Worm (Caenorhabditis elegans) whole organism, mixed stage, embryonic: Measurements from ENCODE around the gene F33G12.7.
A peak's percentile ranks its signal among the peaks of the same experiment; 100 is the strongest.

Source experiments
- M03D4.4 ChIP-seq: sonication (generic microtip); optimal IDR thresholded peaks from 2 replicates; lab custom pipeline; 2017; ENCODE audit warnings: mild to moderate bottlenecking, missing genetic modification characterization, missing compliant biosample characterization
- bed-3 ChIP-seq: fragments of 200-800 bp; sonication (Bioruptor generic); optimal IDR thresholded peaks from 3 replicates; lab custom pipeline; 2018; ENCODE audit warnings: mild to moderate bottlenecking, missing genetic modification characterization, moderate library complexity, missing compliant biosample characterization
- blmp-1 ChIP-seq: fragments of 150-350 bp; optimal IDR thresholded peaks from 2 replicates; lab custom pipeline; 2014; ENCODE audit warnings: missing biosample characterization, missing genetic modification characterization
- ceh-39 ChIP-seq: fragments of 150-350 bp; optimal IDR thresholded peaks from 2 replicates; lab custom pipeline; 2014; ENCODE audit warnings: missing biosample characterization, missing genetic modification characterization
- ces-1 ChIP-seq: fragments of 150-350 bp; optimal IDR thresholded peaks from 2 replicates; lab custom pipeline; 2014; ENCODE audit warnings: missing biosample characterization, missing genetic modification reagents, missing genetic modification characterization
- cnd-1 ChIP-seq: fragments of 200-800 bp; sonication (Bioruptor generic); optimal IDR thresholded peaks from 2 replicates; lab custom pipeline; 2018; ENCODE audit warnings: mild to moderate bottlenecking, missing genetic modification characterization, missing compliant biosample characterization
- drap-1 ChIP-seq: fragments of 200-800 bp; sonication (Bioruptor generic); optimal IDR thresholded peaks from 3 replicates; lab custom pipeline; 2018; ENCODE audit warnings: mild to moderate bottlenecking, missing genetic modification characterization, missing compliant biosample characterization
- elt-1 ChIP-seq: sonication (generic microtip); optimal IDR thresholded peaks from 2 replicates; lab custom pipeline; 2017; ENCODE audit warnings: missing genetic modification characterization, mild to moderate bottlenecking, missing compliant biosample characterization, antibody characterized with exemption, moderate library complexity, borderline replicate concordance; ENCODE audit not compliant: insufficient read depth
- elt-3 ChIP-seq: fragments of 150-350 bp; optimal IDR thresholded peaks from 2 replicates; lab custom pipeline; 2014; ENCODE audit warnings: missing biosample characterization, missing genetic modification characterization
- flh-1 ChIP-seq: fragments of 200-800 bp; sonication (Bioruptor generic); optimal IDR thresholded peaks from 2 replicates; lab custom pipeline; 2018; ENCODE audit warnings: mild to moderate bottlenecking, missing genetic modification characterization, moderate library complexity, missing compliant biosample characterization
- ham-2 ChIP-seq: fragments of 200-800 bp; sonication (Bioruptor generic); optimal IDR thresholded peaks from 2 replicates; lab custom pipeline; 2018; ENCODE audit warnings: mild to moderate bottlenecking, missing genetic modification characterization, missing compliant biosample characterization
- lin-13 ChIP-seq: fragments of 150-350 bp; optimal IDR thresholded peaks from 2 replicates; lab custom pipeline; 2014; ENCODE audit warnings: missing biosample characterization, missing genetic modification characterization
- lsy-2 ChIP-seq: fragments of 150-350 bp; optimal IDR thresholded peaks from 2 replicates; lab custom pipeline; 2014; ENCODE audit warnings: missing biosample characterization, missing genetic modification characterization
- mab-5 ChIP-seq: fragments of 150-350 bp; optimal IDR thresholded peaks from 2 replicates; lab custom pipeline; 2014; ENCODE audit warnings: missing biosample characterization, missing genetic modification characterization
- mep-1 ChIP-seq: fragments of 150-350 bp; optimal IDR thresholded peaks from 2 replicates; lab custom pipeline; 2017; ENCODE audit warnings: missing biosample characterization, missing genetic modification reagents, missing genetic modification characterization, inconsistent platforms
- nhr-12 ChIP-seq: fragments of 150-350 bp; optimal IDR thresholded peaks from 2 replicates; lab custom pipeline; 2014; ENCODE audit warnings: missing biosample characterization, missing genetic modification characterization
- nhr-2 ChIP-seq: fragments of 150-350 bp; optimal IDR thresholded peaks from 2 replicates; lab custom pipeline; 2014; ENCODE audit warnings: missing biosample characterization, missing genetic modification characterization
- nhr-237 ChIP-seq: fragments of 150-350 bp; optimal IDR thresholded peaks from 2 replicates; lab custom pipeline; 2014; ENCODE audit warnings: missing biosample characterization, missing genetic modification characterization
- nhr-28 ChIP-seq: fragments of 150-350 bp; optimal IDR thresholded peaks from 2 replicates; lab custom pipeline; 2014; ENCODE audit warnings: missing biosample characterization, missing genetic modification characterization
- pha-4 ChIP-seq: fragments of 150-350 bp; optimal IDR thresholded peaks from 2 replicates; lab custom pipeline; 2018; ENCODE audit warnings: missing biosample characterization, missing genetic modification reagents, missing genetic modification characterization
- snpc-4 ChIP-seq: fragments of 150-350 bp; optimal IDR thresholded peaks from 2 replicates; lab custom pipeline; 2014; ENCODE audit warnings: missing biosample characterization, missing genetic modification characterization
- sptf-1 ChIP-seq: sonication (generic microtip); optimal IDR thresholded peaks from 2 replicates; lab custom pipeline; 2017; ENCODE audit warnings: mild to moderate bottlenecking, missing genetic modification characterization, moderate library complexity, missing compliant biosample characterization
- unc-120 ChIP-seq: sonication (generic microtip); optimal IDR thresholded peaks from 2 replicates; lab custom pipeline; 2017; ENCODE audit warnings: missing genetic modification characterization, missing compliant biosample characterization; ENCODE audit not compliant: poor library complexity, severe bottlenecking
- unc-39 ChIP-seq: fragments of 150-350 bp; optimal IDR thresholded peaks from 2 replicates; lab custom pipeline; 2014; ENCODE audit warnings: missing biosample characterization, missing genetic modification characterization
- ztf-11 ChIP-seq: fragments of 150-350 bp; optimal IDR thresholded peaks from 2 replicates; lab custom pipeline; 2014; ENCODE audit warnings: missing biosample characterization, missing genetic modification characterization

The F33G12.7 gene

DNA sequence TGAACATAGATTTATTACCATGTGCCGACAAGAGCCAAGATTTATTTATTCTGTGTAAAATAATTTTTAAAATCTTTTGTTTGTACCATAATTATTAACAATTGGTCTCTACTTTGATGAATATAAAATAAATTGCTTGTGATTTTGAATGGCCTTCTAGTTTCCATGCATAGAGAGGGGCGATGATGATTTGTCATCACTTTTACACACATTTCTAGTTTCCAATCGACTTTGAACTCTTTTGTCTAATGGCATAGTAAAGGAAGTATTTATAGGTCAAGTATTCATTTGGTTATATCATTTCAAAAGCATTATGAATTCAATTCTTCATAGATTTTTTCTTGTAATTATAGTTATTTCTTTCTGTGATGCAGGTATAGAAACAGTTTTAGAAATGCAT lies 36.8 kb downstream of the F33G12.7 start, which contains the start of gene F59A6.10:
F59A6.10 (plus strand) TSS at position 301 of the 400 bp plus-strand sequence.
- TF ChIP-seq ham-2 (GFP tag; lab: Kevin White, UChicago) (no peak), blmp-1 (no peak), unc-39 (tag; lab: Kevin White, UChicago) (no peak), mep-1 (no peak), flh-1 (GFP tag; lab: Kevin White, UChicago) (no peak), nhr-28 (tag; lab: Kevin White, UChicago) (no peak)
- TF ChIP-seq, all 35 proteins: peak for 0

DNA sequence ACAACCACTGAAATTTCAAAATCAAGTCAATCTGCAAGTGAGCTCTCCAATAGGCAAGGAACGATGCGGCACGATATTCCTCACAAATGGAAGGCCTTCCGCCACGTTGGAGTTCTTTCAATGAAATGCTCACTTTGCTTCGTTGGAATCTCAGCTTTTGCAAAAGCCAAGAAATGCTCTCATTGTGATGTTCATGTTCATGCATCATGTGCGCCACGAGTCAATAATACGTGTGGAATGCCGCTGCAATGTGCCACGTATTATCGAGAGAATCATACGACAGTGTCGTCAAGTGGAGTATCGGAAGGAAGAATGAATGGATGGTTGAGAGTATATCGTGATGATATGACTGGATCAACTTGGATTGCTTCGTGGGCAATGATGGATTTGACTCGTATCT lies 38.6 kb downstream of the F33G12.7 start:
- TF ChIP-seq nhr-2 (tag; lab: Kevin White, UChicago), result no peak
- no peak for TF ChIP-seq nhr-237 (tag; lab: Kevin White, UChicago)
- TF ChIP-seq M03D4.4, result no peak
- no peak for TF ChIP-seq pha-4 (tag; lab: Kevin White, UChicago)
- TF ChIP-seq sptf-1 (tag; lab: Kevin White, UChicago), result no peak
- no peak for TF ChIP-seq ztf-11 (tag; lab: Kevin White, UChicago)
- no peak for TF ChIP-seq unc-39 (tag; lab: Kevin White, UChicago)
- TF ChIP-seq mab-5 (tag; lab: Kevin White, UChicago), result no peak
- TF ChIP-seq lsy-2 (tag; lab: Kevin White, UChicago), result no peak
- no peak for TF ChIP-seq lin-13 (tag; lab: Kevin White, UChicago)

DNA sequence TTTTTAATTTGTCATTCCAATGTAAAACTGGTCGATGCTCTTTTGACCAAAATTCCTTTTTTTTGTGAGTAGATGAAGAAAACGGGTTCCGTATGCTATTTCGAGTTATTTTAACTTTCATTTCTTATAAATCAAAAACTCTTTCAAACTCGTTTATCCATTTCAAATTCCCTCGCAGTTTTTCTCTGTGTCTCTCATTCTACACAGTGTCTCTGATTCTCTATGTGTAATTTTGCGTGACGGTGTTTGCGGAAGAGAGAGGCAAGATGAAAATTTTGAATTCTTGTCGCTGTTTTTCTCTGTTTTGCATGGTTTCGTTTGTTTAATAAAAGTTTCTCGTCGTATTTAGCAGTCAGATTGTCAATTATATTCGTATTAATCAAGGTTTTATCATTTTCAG lies 41.4 kb downstream of the F33G12.7 start, which contains the start of gene citk-2:
citk-2 (plus strand) TSS at position 399 of the 400 bp plus-strand sequence.
- no peak for TF ChIP-seq M03D4.4
- peak; percentile 53 for TF ChIP-seq lin-13 (tag; lab: Kevin White, UChicago)
- peak; percentile 86 for TF ChIP-seq nhr-237 (tag; lab: Kevin White, UChicago)

ce11 chrII:4998657-4999056 lies 41.8 kb downstream of the F33G12.7 start, which contains the start of gene F59A6.11:
Gene F59A6.11, minus strand, starts transcription at chrII:4998757.
- no peak for TF ChIP-seq nhr-2 (tag; lab: Kevin White, UChicago)
- TF ChIP-seq cnd-1 (tag; lab: Kevin White, UChicago), result no peak
- TF ChIP-seq, all 35 proteins: peak for 0

DNA sequence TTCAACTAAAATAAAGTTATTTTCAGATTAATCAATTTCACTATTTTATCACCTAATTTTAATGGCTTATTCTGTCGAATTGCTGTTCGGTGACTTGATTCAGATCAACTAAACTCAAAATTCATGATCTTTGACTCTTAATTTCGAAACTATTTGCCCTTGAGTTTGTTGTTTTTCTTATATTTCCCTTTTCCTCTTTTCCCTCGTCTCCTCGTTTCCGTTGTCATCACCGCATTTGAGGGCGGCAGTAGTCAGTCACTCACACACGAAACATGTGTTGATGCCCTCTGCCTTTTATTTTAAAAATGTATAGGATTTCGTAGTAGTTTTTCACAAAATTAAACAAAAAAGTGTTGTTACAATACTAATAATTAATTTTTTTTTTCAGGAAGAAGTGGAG lies 45.5 kb downstream of the F33G12.7 start, which contains the start of gene rnh-1.0:
rnh-1.0 (plus strand) TSS at position 389 of the 400 bp plus-strand sequence.
- TF ChIP-seq ces-1 (GFP tag; lab: Kevin White, UChicago), result no peak

DNA sequence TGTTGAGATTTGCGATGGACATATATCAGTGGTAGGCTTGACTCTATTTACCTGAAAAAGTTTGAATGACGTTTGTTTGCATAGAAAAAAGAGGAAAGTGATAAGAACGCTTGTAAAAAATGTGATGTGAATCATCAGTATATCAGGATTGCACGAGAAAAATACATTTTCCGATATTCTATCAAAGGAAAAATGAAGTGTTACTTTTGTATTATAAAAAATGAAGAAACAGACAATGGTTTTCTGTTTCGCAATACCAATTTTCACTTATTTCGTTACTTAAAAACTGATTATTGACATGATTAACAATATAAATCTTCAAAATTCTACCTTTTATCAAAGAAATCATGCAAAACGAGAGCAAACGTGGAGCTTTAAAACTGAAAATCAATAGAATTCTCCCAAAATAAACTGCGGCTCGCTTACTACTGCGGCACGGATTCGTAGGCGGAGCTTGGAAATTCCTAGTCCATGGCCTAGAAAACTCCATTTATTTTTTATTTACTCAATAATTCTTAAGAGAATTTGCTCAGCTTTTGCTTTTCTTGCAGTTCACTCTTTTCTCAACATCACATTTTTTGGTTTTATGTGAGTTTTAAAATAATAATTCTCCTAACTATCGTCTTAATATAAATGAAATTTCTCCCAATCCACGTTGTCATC lies 46.8 kb downstream of the F33G12.7 start, which contains the start of the genes eif-1 and vps-24:
eif-1 (minus strand) TSS at position 51 of the 663 bp plus-strand sequence.
vps-24 (plus strand) TSS at position 469 of the 663 bp plus-strand sequence.
- TF ChIP-seq lin-13 (tag; lab: Kevin White, UChicago) (peak; percentile 2), elt-1 (tag; lab: Kevin White, UChicago) (no peak), lsy-2 (tag; lab: Kevin White, UChicago) (peak; percentile 29), ces-1 (GFP tag; lab: Kevin White, UChicago) (peak; percentile 77), nhr-12 (tag; lab: Kevin White, UChicago) (no peak), elt-3 (tag; lab: Kevin White, UChicago) (no peak), bed-3 (GFP tag; lab: Kevin White, UChicago) (no peak), nhr-237 (tag; lab: Kevin White, UChicago) (peak; percentile 6), ztf-11 (tag; lab: Kevin White, UChicago) (no peak)

DNA sequence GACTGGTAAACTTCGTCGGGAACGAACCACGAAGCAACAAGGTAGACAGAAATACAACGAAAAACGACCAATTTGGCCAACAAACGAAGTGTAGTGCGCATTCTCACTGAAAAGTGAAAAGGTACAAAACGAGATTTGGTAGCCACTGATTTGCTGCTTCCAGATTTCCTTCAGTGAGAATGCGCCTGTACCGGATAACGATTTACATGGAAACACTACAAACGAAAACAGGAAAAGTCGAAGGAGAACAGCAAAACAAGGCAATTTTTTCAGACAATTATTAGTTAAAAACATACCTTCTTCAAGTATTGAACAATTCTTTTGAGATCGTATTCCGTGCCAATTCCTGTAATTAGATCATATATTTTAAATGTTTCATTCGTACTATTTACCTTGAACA lies 47.5 kb downstream of the F33G12.7 start, which contains the start of gene pigb-1:
pigb-1 (minus strand) TSS at position 101 of the 400 bp plus-strand sequence.
- TF ChIP-seq sptf-1 (tag; lab: Kevin White, UChicago) (no peak), ceh-39 (tag; lab: Kevin White, UChicago) (no peak), mab-5 (tag; lab: Kevin White, UChicago) (no peak), snpc-4 (tag; lab: Kevin White, UChicago) (no peak), M03D4.4 (no peak), unc-120 (no peak), nhr-12 (tag; lab: Kevin White, UChicago) (no peak), ces-1 (GFP tag; lab: Kevin White, UChicago) (no peak), drap-1 (no peak)
